Fruit fly (Drosophila melanogaster): ENCODE results near the gene Cpr97Ea.

DNA sequence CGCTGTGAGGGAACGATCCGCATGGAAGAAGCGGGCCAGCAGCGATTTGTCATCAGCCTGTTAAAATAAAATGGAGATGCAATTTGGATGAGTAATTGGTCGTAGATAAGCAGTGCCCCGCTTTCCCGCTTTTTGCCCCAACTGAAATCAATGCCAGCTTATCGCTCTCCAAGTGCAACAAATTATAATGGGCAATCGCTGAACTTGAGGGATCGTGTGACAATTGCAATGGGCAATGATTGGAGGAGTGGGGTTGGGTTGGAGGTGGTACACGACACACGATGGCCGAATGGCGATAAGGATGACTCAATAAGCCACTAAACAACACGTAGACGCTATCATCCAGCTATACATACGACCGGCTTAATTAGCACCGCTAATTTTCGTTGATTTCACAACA lies 41.1 kb upstream of the Cpr97Ea start:
- no peak for TF ChIP-seq EcR (GFP tag; optimal IDR thresholded peaks at IDR 0.05)
- TF ChIP-seq Pif1B (GFP tag; optimal IDR thresholded peaks at IDR 0.05) = no peak
- no peak for TF ChIP-seq CG14655 (GFP tag; optimal IDR thresholded peaks at IDR 0.05)
- no peak for TF ChIP-seq CG17806 (tag; optimal IDR thresholded peaks at IDR 0.05)
- TF ChIP-seq Ets98B (GFP tag; IDR thresholded peaks at IDR 0.05) = no peak
- TF ChIP-seq CG32121 (GFP tag; IDR thresholded peaks at IDR 0.05) = no peak
- TF ChIP-seq fd96Ca (GFP tag; IDR thresholded peaks at IDR 0.05) = no peak
- TF ChIP-seq CG8301 (tag; optimal IDR thresholded peaks at IDR 0.05) = no peak
- no peak for TF ChIP-seq Snoo (tag; optimal IDR thresholded peaks at IDR 0.05)
- TF ChIP-seq Pif1A (GFP tag; optimal IDR thresholded peaks at IDR 0.05) = no peak
- TF ChIP-seq CG9948 (tag; optimal IDR thresholded peaks at IDR 0.05) = no peak
- TF ChIP-seq rn (GFP tag; IDR thresholded peaks at IDR 0.05) = no peak
- no peak for TF ChIP-seq CG10348 (GFP tag; IDR thresholded peaks at IDR 0.05)
- no peak for TF ChIP-seq CG8159 (tag; optimal IDR thresholded peaks at IDR 0.05)

All from whole organism, pupa.